Worm (Caenorhabditis elegans): ENCODE measurements around the gene F44A2.5.

DNA sequence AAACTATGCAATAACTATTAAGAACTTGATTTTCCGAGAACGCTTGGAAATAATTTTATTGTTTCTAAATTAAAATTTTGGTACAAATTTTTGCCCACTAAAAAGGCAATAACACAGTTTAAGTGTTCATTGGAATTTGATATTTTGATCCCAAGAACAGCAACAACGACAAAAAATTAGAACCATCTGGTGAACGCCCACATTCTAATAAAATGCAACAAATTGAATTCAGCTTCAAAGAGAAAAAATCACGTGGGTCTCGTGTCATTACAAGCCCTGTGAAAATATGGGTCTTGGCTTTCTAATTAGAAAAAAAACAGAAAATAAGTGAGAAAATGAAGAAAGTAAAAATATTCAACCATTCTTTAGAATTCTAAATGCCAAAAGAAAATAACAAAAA, 25.6 kb upstream of the F44A2.5 start:
- TF ChIP-seq nhr-12 (tag; optimal IDR thresholded peaks at IDR 0.05) = no peak
- no peak for TF ChIP-seq unc-39 (tag; optimal IDR thresholded peaks at IDR 0.05)
- TF ChIP-seq blmp-1 (tag; optimal IDR thresholded peaks at IDR 0.05) = no peak
- no peak for TF ChIP-seq elt-1 (tag; optimal IDR thresholded peaks at IDR 0.05; ENCODE audit: borderline replicate concordance, insufficient read depth)
- no peak for TF ChIP-seq pha-4 (tag; optimal IDR thresholded peaks at IDR 0.05)
- no peak for TF ChIP-seq ces-1 (GFP tag; optimal IDR thresholded peaks at IDR 0.05)
- TF ChIP-seq ztf-11 (tag; optimal IDR thresholded peaks at IDR 0.05) = no peak
- TF ChIP-seq lin-13 (tag; optimal IDR thresholded peaks at IDR 0.05) = no peak
- TF ChIP-seq ham-2 (GFP tag; optimal IDR thresholded peaks at IDR 0.05) = no peak

All from whole organism, mixed stage, embryonic.